Fruit fly (Drosophila melanogaster): ENCODE results near the gene CG1090.

CG1090 gene

dm6 chr3R:4311067-4311723, 48.5 kb upstream of the CG1090 start, which contains the start of gene Suv3 (continued):
- no peak for TF ChIP-seq CG18476 (GFP tag; optimal IDR thresholded peaks at IDR 0.05)
- no peak for TF ChIP-seq Sox102F (GFP tag; optimal IDR thresholded peaks at IDR 0.05)
- peak; percentile 58 for TF ChIP-seq grau (tag; optimal IDR thresholded peaks at IDR 0.05)
- no peak for TF ChIP-seq Bgb (GFP tag; IDR thresholded peaks at IDR 0.05; ENCODE audit: partially characterized antibody)
- no peak for TF ChIP-seq gro (GFP tag; optimal IDR thresholded peaks at IDR 0.05)
- no peak for TF ChIP-seq MTF-1 (GFP tag; optimal IDR thresholded peaks at IDR 0.05; ENCODE audit: borderline replicate concordance)
- TF ChIP-seq CG18262 (tag; optimal IDR thresholded peaks at IDR 0.05): peak; percentile 70
- no peak for TF ChIP-seq CG10321 (GFP tag; IDR thresholded peaks at IDR 0.05)
- peak; percentile 64 for TF ChIP-seq CG9932 (GFP tag; IDR thresholded peaks at IDR 0.05)
- TF ChIP-seq Camta (GFP tag; optimal IDR thresholded peaks at IDR 0.05): no peak
- peak in 1 of 2 experiments; percentile 56 for TF ChIP-seq insv (GFP tag; optimal IDR thresholded peaks at IDR 0.05)
- TF ChIP-seq CG17361 (GFP tag; IDR thresholded peaks at IDR 0.05): peak; percentile 85
- no peak for TF ChIP-seq CG14441 (GFP tag; IDR thresholded peaks at IDR 0.05)
- peak; percentile 45; the same call in 1 of the 2 replicates for TF ChIP-seq HLH3B (GFP tag; IDR thresholded peaks at IDR 0.05)
- no peak for TF ChIP-seq CG18599 (GFP tag; optimal IDR thresholded peaks at IDR 0.05)
- TF ChIP-seq caup (GFP tag; optimal IDR thresholded peaks at IDR 0.05; ENCODE audit: severe bottlenecking): peak; percentile 7
- peak; percentile 52; the same call in 1 of the 3 replicates for TF ChIP-seq CG34422 (GFP tag; IDR thresholded peaks at IDR 0.05)
- 0 out of 2 replicates have a peak, but pooled peaks have one; percentile 39 for TF ChIP-seq ssp (GFP tag; IDR thresholded peaks at IDR 0.05)
- TF ChIP-seq Dfd (GFP tag; optimal IDR thresholded peaks at IDR 0.05): no peak
- TF ChIP-seq ind (GFP tag; optimal IDR thresholded peaks at IDR 0.05): peak; percentile 8
- TF ChIP-seq GATAe (GFP tag; conservative IDR thresholded peaks at IDR 0.05): no peak
- no peak for TF ChIP-seq Antp (GFP tag; optimal IDR thresholded peaks at IDR 0.05)
- peak in 1 of 2 experiments; percentile 98 for TF ChIP-seq Pdp1 (GFP tag; optimal IDR thresholded peaks at IDR 0.05)
- peak; percentile 50 for TF ChIP-seq row (GFP tag; IDR thresholded peaks at IDR 0.05)
- TF ChIP-seq CG13624 (GFP tag; optimal IDR thresholded peaks at IDR 0.05): no peak
- TF ChIP-seq CG12155 (GFP tag; optimal IDR thresholded peaks at IDR 0.05): no peak
- peak; percentile 47 for TF ChIP-seq CG1233 (GFP tag; optimal IDR thresholded peaks at IDR 0.05)
- no peak for TF ChIP-seq CG6654 (GFP tag; optimal IDR thresholded peaks at IDR 0.05)
- no peak for TF ChIP-seq Doc2 (GFP tag; IDR thresholded peaks at IDR 0.05)
- TF ChIP-seq Stat92E (GFP tag; optimal IDR thresholded peaks at IDR 0.05): no peak
- TF ChIP-seq ase (GFP tag; IDR thresholded peaks at IDR 0.05): no peak
- no peak for TF ChIP-seq prd (optimal IDR thresholded peaks at IDR 0.05)
- TF ChIP-seq prd (GFP tag; IDR thresholded peaks at IDR 0.05): peak; percentile 49; the same call in 1 of the 3 replicates
- no peak for TF ChIP-seq tap (tag; optimal IDR thresholded peaks at IDR 0.05)
- peak; percentile 2 for TF ChIP-seq PHDP (tag; optimal IDR thresholded peaks at IDR 0.05)
- TF ChIP-seq CG33213 (GFP tag; optimal IDR thresholded peaks at IDR 0.05): no peak
- no peak for TF ChIP-seq gce (GFP tag; IDR thresholded peaks at IDR 0.05)
- peak; percentile 71 for TF ChIP-seq CG15269 (tag; optimal IDR thresholded peaks at IDR 0.05)
- TF ChIP-seq danr (GFP tag; IDR thresholded peaks at IDR 0.05): no peak
- no peak for TF ChIP-seq dimm (GFP tag; IDR thresholded peaks at IDR 0.05)
- no peak for TF ChIP-seq CG2199 (GFP tag; IDR thresholded peaks at IDR 0.05)
- TF ChIP-seq Lim3 (GFP tag; IDR thresholded peaks at IDR 0.05): no peak
- TF ChIP-seq CG34376 (GFP tag; optimal IDR thresholded peaks at IDR 0.05): peak; percentile 12
- peak; percentile 19 for TF ChIP-seq CG4328 (GFP tag; optimal IDR thresholded peaks at IDR 0.05)
- no peak for TF ChIP-seq sens-2 (GFP tag; IDR thresholded peaks at IDR 0.05)
- TF ChIP-seq emc (GFP tag; optimal IDR thresholded peaks at IDR 0.05): no peak
- TF ChIP-seq Spps (tag; optimal IDR thresholded peaks at IDR 0.05): no peak
- no peak for TF ChIP-seq HLH54F (GFP tag; optimal IDR thresholded peaks at IDR 0.05)
- TF ChIP-seq CG17568 (GFP tag; optimal IDR thresholded peaks at IDR 0.05): no peak
- no peak for TF ChIP-seq Hey (tag; optimal IDR thresholded peaks at IDR 0.05)

All from whole organism, embryonic.